Fruit fly (Drosophila melanogaster): ENCODE measurements around the gene BORCS6.

The BORCS6 gene

dm6 chr3L:561772-562454 lies 21.3 kb downstream of the BORCS6 start:
- TF ChIP-seq EcR (GFP tag; optimal IDR thresholded peaks at IDR 0.05) (peak in 1 of 2 experiments; percentile 79), pan (optimal IDR thresholded peaks at IDR 0.05) (no peak)

- TF ChIP-seq usp (GFP tag; optimal IDR thresholded peaks at IDR 0.05): no peak
- no peak for TF ChIP-seq psq (optimal IDR thresholded peaks at IDR 0.05)
- no peak for TF ChIP-seq pan (optimal IDR thresholded peaks at IDR 0.05)
- TF ChIP-seq CG8478 (optimal IDR thresholded peaks at IDR 0.05): no peak
- no peak for TF ChIP-seq Dll (optimal IDR thresholded peaks at IDR 0.05)
- TF ChIP-seq EcR (GFP tag; optimal IDR thresholded peaks at IDR 0.05): no peak
Observed at dm6 chr3L:563002-563627, 22.5 kb downstream of the BORCS6 start.

dm6 chr3L:563951-564350 lies 23.3 kb downstream of the BORCS6 start:
- TF ChIP-seq EcR (GFP tag; optimal IDR thresholded peaks at IDR 0.05): no peak
- no peak for TF ChIP-seq psq (optimal IDR thresholded peaks at IDR 0.05)
- TF ChIP-seq usp (GFP tag; optimal IDR thresholded peaks at IDR 0.05): no peak
- TF ChIP-seq CG8478 (optimal IDR thresholded peaks at IDR 0.05): no peak

dm6 chr3L:565561-565960 lies 24.9 kb downstream of the BORCS6 start:
- no peak for TF ChIP-seq psq (optimal IDR thresholded peaks at IDR 0.05)
- no peak for TF ChIP-seq usp (GFP tag; optimal IDR thresholded peaks at IDR 0.05)
- no peak for TF ChIP-seq pan (optimal IDR thresholded peaks at IDR 0.05)
- TF ChIP-seq Dll (optimal IDR thresholded peaks at IDR 0.05): no peak
- TF ChIP-seq EcR (GFP tag; optimal IDR thresholded peaks at IDR 0.05): no peak
- no peak for TF ChIP-seq CG8478 (optimal IDR thresholded peaks at IDR 0.05)

dm6 chr3L:565964-566627 lies 25.4 kb downstream of the BORCS6 start:
- no peak for TF ChIP-seq Dll (optimal IDR thresholded peaks at IDR 0.05)
- TF ChIP-seq CG8478 (optimal IDR thresholded peaks at IDR 0.05): no peak
- no peak for TF ChIP-seq pan (optimal IDR thresholded peaks at IDR 0.05)
- TF ChIP-seq psq (optimal IDR thresholded peaks at IDR 0.05): no peak
- no peak for TF ChIP-seq EcR (GFP tag; optimal IDR thresholded peaks at IDR 0.05)
- TF ChIP-seq usp (GFP tag; optimal IDR thresholded peaks at IDR 0.05): no peak

- no peak for TF ChIP-seq EcR (GFP tag; optimal IDR thresholded peaks at IDR 0.05)
- TF ChIP-seq psq (optimal IDR thresholded peaks at IDR 0.05): no peak
- TF ChIP-seq CG8478 (optimal IDR thresholded peaks at IDR 0.05): no peak
- no peak for TF ChIP-seq usp (GFP tag; optimal IDR thresholded peaks at IDR 0.05)
- no peak for TF ChIP-seq Dll (optimal IDR thresholded peaks at IDR 0.05)
- no peak for TF ChIP-seq pan (optimal IDR thresholded peaks at IDR 0.05)
Observed at dm6 chr3L:572940-573339, 32.3 kb downstream of the BORCS6 start.

dm6 chr3L:581037-581436 lies 40.4 kb downstream of the BORCS6 start, which contains the start of gene Ppm1:
Gene Ppm1 (plus strand): TSS chr3L:581337.
- no peak for TF ChIP-seq pan (optimal IDR thresholded peaks at IDR 0.05)
- no peak for TF ChIP-seq psq (optimal IDR thresholded peaks at IDR 0.05)
- TF ChIP-seq CG8478 (optimal IDR thresholded peaks at IDR 0.05): no peak
- no peak for TF ChIP-seq EcR (GFP tag; optimal IDR thresholded peaks at IDR 0.05)
- TF ChIP-seq usp (GFP tag; optimal IDR thresholded peaks at IDR 0.05): no peak
- no peak for TF ChIP-seq Dll (optimal IDR thresholded peaks at IDR 0.05)

dm6 chr3L:586582-587213 lies 46.0 kb downstream of the BORCS6 start:
- no peak for TF ChIP-seq Dll (optimal IDR thresholded peaks at IDR 0.05)
- TF ChIP-seq psq (optimal IDR thresholded peaks at IDR 0.05): no peak
- no peak for TF ChIP-seq pan (optimal IDR thresholded peaks at IDR 0.05)
- no peak for TF ChIP-seq EcR (GFP tag; optimal IDR thresholded peaks at IDR 0.05)
- TF ChIP-seq usp (GFP tag; optimal IDR thresholded peaks at IDR 0.05): no peak
- no peak for TF ChIP-seq CG8478 (optimal IDR thresholded peaks at IDR 0.05)

- TF ChIP-seq usp (GFP tag; optimal IDR thresholded peaks at IDR 0.05) (no peak), psq (optimal IDR thresholded peaks at IDR 0.05) (no peak), pan (optimal IDR thresholded peaks at IDR 0.05) (no peak), CG8478 (optimal IDR thresholded peaks at IDR 0.05) (no peak), EcR (GFP tag; optimal IDR thresholded peaks at IDR 0.05) (peak in 1 of 2 experiments; percentile 24)
Observed at dm6 chr3L:587827-588226, 47.2 kb downstream of the BORCS6 start.

- TF ChIP-seq usp (GFP tag; optimal IDR thresholded peaks at IDR 0.05) (no peak), pan (optimal IDR thresholded peaks at IDR 0.05) (no peak)
Observed at dm6 chr3L:589174-589289, 48.4 kb downstream of the BORCS6 start, which contains the start of gene Kah. Gene Kah (minus strand): TSS chr3L:589274.

dm6 chr3L:589290-590281 lies 48.9 kb downstream of the BORCS6 start:
- TF ChIP-seq usp (GFP tag; optimal IDR thresholded peaks at IDR 0.05) (no peak), Dll (optimal IDR thresholded peaks at IDR 0.05) (no peak), EcR (GFP tag; optimal IDR thresholded peaks at IDR 0.05) (no peak), pan (optimal IDR thresholded peaks at IDR 0.05) (no peak), CG8478 (optimal IDR thresholded peaks at IDR 0.05) (no peak), psq (optimal IDR thresholded peaks at IDR 0.05) (no peak)

Data from whole organism.